Fruit fly (Drosophila melanogaster): ENCODE results near the gene CG5391.

The CG5391 gene

dm6 chr3R:22287470-22287869 lies 46.5 kb downstream of the CG5391 start:
- no peak for TF ChIP-seq CG8478 (optimal IDR thresholded peaks at IDR 0.05)

All from S2 (cell line).